Fruit fly (Drosophila melanogaster) whole organism, embryonic: ENCODE measurements around the gene Polr2F.
A peak's percentile ranks its signal among the peaks of the same experiment; 100 is the strongest.

Source experiments
- CG1024 ChIP-seq: fragments of 200-800 bp; sonication (Bioruptor generic); IDR thresholded peaks from 2 replicates; pipeline ENCODE4 v1.3.6; 2022; ENCODE audit warnings: missing biosample characterization, missing genetic modification characterization
- CG10462 ChIP-seq: fragments of 200-800 bp; sonication (Bioruptor generic); optimal IDR thresholded peaks from 2 replicates; lab custom pipeline; 2016; ENCODE audit warnings: missing biosample characterization, missing genetic modification characterization
- CG10979 ChIP-seq: fragments of 200-800 bp; sonication (Bioruptor generic); optimal IDR thresholded peaks from 2 replicates; lab custom pipeline; 2018; ENCODE audit warnings: missing biosample characterization, mild to moderate bottlenecking, missing genetic modification characterization, moderate library complexity
- CG12769 ChIP-seq: fragments of 200-800 bp; sonication (Bioruptor generic); optimal IDR thresholded peaks from 2 replicates; lab custom pipeline; 2019; ENCODE audit warnings: missing biosample characterization, mild to moderate bottlenecking, missing genetic modification characterization, moderate library complexity
- CG13287 ChIP-seq: fragments of 200-800 bp; sonication (Bioruptor generic); IDR thresholded peaks from 2 replicates; pipeline ENCODE4 v1.3.6; 2022; ENCODE audit warnings: missing biosample characterization, missing genetic modification characterization; ENCODE audit not compliant: partially characterized antibody
- CG14965 ChIP-seq: fragments of 200-800 bp; sonication (Bioruptor generic); optimal IDR thresholded peaks from 2 replicates; lab custom pipeline; 2016; ENCODE audit warnings: missing biosample characterization, missing genetic modification characterization, borderline replicate concordance
- CG1529 ChIP-seq: fragments of 200-800 bp; sonication (Bioruptor generic); optimal IDR thresholded peaks from 3 replicates; lab custom pipeline; 2018; ENCODE audit warnings: missing biosample characterization, missing genetic modification characterization
- CG15696 ChIP-seq: fragments of 200-800 bp; sonication (Bioruptor generic); optimal IDR thresholded peaks from 2 replicates; lab custom pipeline; 2019; ENCODE audit warnings: missing biosample characterization, mild to moderate bottlenecking, missing genetic modification characterization, moderate library complexity
- CG16813 ChIP-seq: fragments of 200-800 bp; sonication (Bioruptor generic); IDR thresholded peaks from 3 replicates; pipeline ENCODE4 v1.3.6; 2022; ENCODE audit warnings: missing biosample characterization, missing genetic modification characterization; ENCODE audit not compliant: partially characterized antibody
- CG17186 ChIP-seq: fragments of 200-800 bp; sonication (Bioruptor generic); optimal IDR thresholded peaks from 3 replicates; lab custom pipeline; 2017; ENCODE audit warnings: missing biosample characterization, missing genetic modification reagents, missing genetic modification characterization
- CG17612 ChIP-seq: fragments of 200-800 bp; sonication (Bioruptor generic); IDR thresholded peaks from 2 replicates; pipeline ENCODE4 v1.3.6; 2022; ENCODE audit warnings: missing biosample characterization, missing genetic modification characterization
- CG17912 ChIP-seq: fragments of 200-800 bp; sonication (Bioruptor generic); optimal IDR thresholded peaks from 2 replicates; lab custom pipeline; 2018; ENCODE audit warnings: missing biosample characterization, mild to moderate bottlenecking, missing genetic modification characterization
- CG1832 ChIP-seq: fragments of 200-800 bp; sonication (Bioruptor generic); optimal IDR thresholded peaks from 2 replicates; lab custom pipeline; 2017; ENCODE audit warnings: missing biosample characterization, mild to moderate bottlenecking, missing genetic modification characterization, inconsistent platforms
- CG18764 ChIP-seq: fragments of 200-800 bp; sonication (Bioruptor generic); optimal IDR thresholded peaks from 3 replicates; lab custom pipeline; 2016; ENCODE audit warnings: missing biosample characterization, missing genetic modification characterization
- CG30403 ChIP-seq: fragments of 200-800 bp; sonication (Bioruptor generic); optimal IDR thresholded peaks from 3 replicates; lab custom pipeline; 2016; ENCODE audit warnings: missing biosample characterization, missing genetic modification characterization
- CG3726 ChIP-seq: fragments of 200-800 bp; sonication (Bioruptor generic); IDR thresholded peaks from 3 replicates; pipeline ENCODE4, ENCODE4 v1.3.6; 2022; ENCODE audit warnings: missing biosample characterization, missing genetic modification characterization
- CG8765 ChIP-seq: fragments of 200-800 bp; sonication (Bioruptor generic); IDR thresholded peaks from 2 replicates; pipeline ENCODE4 v1.3.6; 2022; ENCODE audit warnings: missing biosample characterization, missing genetic modification characterization
- D19A ChIP-seq: fragments of 200-800 bp; optimal IDR thresholded peaks from 3 replicates; lab custom pipeline; 2019; ENCODE audit warnings: missing biosample characterization, mild to moderate bottlenecking, missing genetic modification characterization, moderate library complexity
- D19B ChIP-seq: fragments of 200-800 bp; sonication (Bioruptor generic); optimal IDR thresholded peaks from 2 replicates; lab custom pipeline; 2017; ENCODE audit warnings: missing biosample characterization, mild to moderate bottlenecking, missing genetic modification characterization
- Dip2 ChIP-seq: fragments of 200-800 bp; sonication (Bioruptor generic); IDR thresholded peaks from 2 replicates; pipeline ENCODE4 v1.3.6; 2022; ENCODE audit warnings: missing biosample characterization, missing genetic modification characterization
- Fer3 ChIP-seq: fragments of 200-800 bp; sonication (Bioruptor generic); optimal IDR thresholded peaks from 2 replicates; lab custom pipeline; 2018; ENCODE audit warnings: missing biosample characterization, mild to moderate bottlenecking, missing genetic modification characterization, moderate library complexity
- Gug ChIP-seq: fragments of 200-800 bp; sonication (Bioruptor generic); IDR thresholded peaks from 4 replicates; pipeline ENCODE4 v1.3.6; 2022; ENCODE audit warnings: missing biosample characterization, missing genetic modification characterization
- HLH3B ChIP-seq: fragments of 200-800 bp; sonication (Bioruptor generic); IDR thresholded peaks from 2 replicates; pipeline ENCODE4 v1.3.6; 2022; ENCODE audit warnings: missing biosample characterization, missing genetic modification characterization
- HLHmδ ChIP-seq: fragments of 200-800 bp; sonication (Bioruptor generic); optimal IDR thresholded peaks from 2 replicates; lab custom pipeline; 2018; ENCODE audit warnings: missing biosample characterization, mild to moderate bottlenecking, missing genetic modification characterization, moderate library complexity
- Hr3 ChIP-seq: fragments of 200-800 bp; sonication (Bioruptor generic); optimal IDR thresholded peaks from 3 replicates; lab custom pipeline; 2016; ENCODE audit warnings: missing biosample characterization, missing genetic modification characterization
- Lhr ChIP-seq: fragments of 200-800 bp; sonication (Bioruptor generic); optimal IDR thresholded peaks from 3 replicates; lab custom pipeline; 2017; ENCODE audit warnings: mild to moderate bottlenecking, missing biosample characterization, missing genetic modification reagents, missing genetic modification characterization
- Myb ChIP-seq: fragments of 200-800 bp; sonication (Bioruptor generic); optimal IDR thresholded peaks from 2 replicates; lab custom pipeline; 2016; ENCODE audit warnings: missing biosample characterization, missing genetic modification characterization
- NC2β ChIP-seq: fragments of 200-800 bp; sonication (Bioruptor generic); optimal IDR thresholded peaks from 2 replicates; lab custom pipeline; 2016; ENCODE audit warnings: missing biosample characterization, missing genetic modification characterization
- NfI ChIP-seq: fragments of 200-800 bp; sonication (Bioruptor generic); optimal IDR thresholded peaks from 3 replicates; lab custom pipeline; 2018; ENCODE audit warnings: missing biosample characterization, mild to moderate bottlenecking, missing genetic modification characterization, moderate library complexity
- Sin3A ChIP-seq: fragments of >200 bp; optimal IDR thresholded peaks from 2 replicates; lab custom pipeline; 2018
- Six4 ChIP-seq: fragments of 200-800 bp; sonication (Bioruptor generic); optimal IDR thresholded peaks from 2 replicates; lab custom pipeline; 2016; ENCODE audit warnings: missing biosample characterization, missing genetic modification characterization
- bowl ChIP-seq: fragments of 200-800 bp; sonication (Bioruptor generic); IDR thresholded peaks from 2 replicates; pipeline ENCODE4 v1.3.6; 2022; ENCODE audit warnings: missing biosample characterization, missing genetic modification characterization
- dati ChIP-seq: fragments of 200-800 bp; sonication (Bioruptor generic); IDR thresholded peaks from 2 replicates; pipeline ENCODE4 v1.3.6; 2022; ENCODE audit warnings: missing biosample characterization, missing genetic modification characterization
- dm ChIP-seq: fragments of 200-800 bp; sonication (Bioruptor generic); optimal IDR thresholded peaks from 3 replicates; lab custom pipeline; 2016; ENCODE audit warnings: missing biosample characterization, missing genetic modification characterization
- dmrt99B ChIP-seq: fragments of 200-800 bp; sonication (Bioruptor generic); optimal IDR thresholded peaks from 2 replicates; lab custom pipeline; 2018; ENCODE audit warnings: missing biosample characterization, mild to moderate bottlenecking, missing genetic modification characterization, moderate library complexity
- gce ChIP-seq: fragments of 200-800 bp; sonication (Bioruptor generic); IDR thresholded peaks from 3 replicates; pipeline ENCODE4 v1.3.6; 2022; ENCODE audit warnings: missing biosample characterization, missing genetic modification characterization
- hkb ChIP-seq, 2 experiments: fragments of 200-800 bp in 1 of 2; fragments of >200 bp in 1 of 2; sonication (Bioruptor generic) in 1 of 2; IDR thresholded peaks in 1 of 2; optimal IDR thresholded peaks in 1 of 2; 2 replicates each; pipeline versions ENCODE4 v1.3.6 to Lab custom; 2017 to 2022; ENCODE audit warnings: missing biosample characterization in 1 of 2, missing genetic modification characterization in 1 of 2
- jumu ChIP-seq: fragments of 200-800 bp; sonication (Bioruptor generic); optimal IDR thresholded peaks from 3 replicates; lab custom pipeline; 2016; ENCODE audit warnings: missing biosample characterization, missing genetic modification characterization
- mirr ChIP-seq: fragments of 200-800 bp; sonication (Bioruptor generic); optimal IDR thresholded peaks from 3 replicates; lab custom pipeline; 2018; ENCODE audit warnings: missing biosample characterization, mild to moderate bottlenecking, missing genetic modification characterization
- mld ChIP-seq: fragments of 200-800 bp; sonication (Bioruptor generic); IDR thresholded peaks from 3 replicates; pipeline ENCODE4 v1.3.6; 2022; ENCODE audit warnings: missing biosample characterization, missing genetic modification characterization; ENCODE audit not compliant: partially characterized antibody
- oc ChIP-seq: fragments of 200-800 bp; sonication (Bioruptor generic); optimal IDR thresholded peaks from 2 replicates; lab custom pipeline; 2018; ENCODE audit warnings: missing biosample characterization, mild to moderate bottlenecking, missing genetic modification characterization, moderate library complexity
- org-1 ChIP-seq: fragments of 200-800 bp; sonication (Bioruptor generic); optimal IDR thresholded peaks from 2 replicates; lab custom pipeline; 2017; ENCODE audit warnings: missing biosample characterization, missing genetic modification characterization
- pan ChIP-seq, 4 experiments: fragments of >200 bp in 3 of 4; fragments of 200-800 bp in 1 of 4; sonication (Bioruptor generic) in 1 of 4; optimal IDR thresholded peaks in 3 of 4; IDR thresholded peaks in 1 of 4; 2 replicates each; pipeline versions ENCODE4 v1.3.6 to Lab custom; 2017 to 2022; ENCODE audit warnings: missing biosample characterization in 2 of 4, missing genetic modification characterization in 2 of 4, mixed read lengths in 1 of 4
- pb ChIP-seq: fragments of 200-800 bp; sonication (Bioruptor generic); optimal IDR thresholded peaks from 3 replicates; lab custom pipeline; 2016; ENCODE audit warnings: missing biosample characterization, missing genetic modification characterization
- pfk ChIP-seq: fragments of 200-800 bp; sonication (Bioruptor generic); optimal IDR thresholded peaks from 2 replicates; lab custom pipeline; 2018; ENCODE audit warnings: missing biosample characterization, mild to moderate bottlenecking, missing genetic modification characterization, moderate library complexity
- pho ChIP-seq: fragments of 200-800 bp; sonication (Bioruptor generic); optimal IDR thresholded peaks from 2 replicates; lab custom pipeline; 2016; ENCODE audit warnings: missing biosample characterization, missing genetic modification characterization
- pnt ChIP-seq: fragments of 200-800 bp; sonication (Bioruptor generic); optimal IDR thresholded peaks from 3 replicates; lab custom pipeline; 2016; ENCODE audit warnings: missing biosample characterization, missing genetic modification characterization
- pros ChIP-seq: fragments of 200-800 bp; sonication (Bioruptor generic); optimal IDR thresholded peaks from 3 replicates; lab custom pipeline; 2019; ENCODE audit warnings: missing biosample characterization, mild to moderate bottlenecking, missing genetic modification characterization, moderate library complexity
- repo ChIP-seq: fragments of 200-800 bp; sonication (Bioruptor generic); optimal IDR thresholded peaks from 2 replicates; lab custom pipeline; 2016; ENCODE audit warnings: missing biosample characterization, missing genetic modification characterization
- shn ChIP-seq: fragments of 200-800 bp; sonication (Bioruptor generic); optimal IDR thresholded peaks from 3 replicates; lab custom pipeline; 2016; ENCODE audit warnings: missing biosample characterization, missing genetic modification characterization
- slou ChIP-seq: fragments of 200-800 bp; sonication (Bioruptor generic); optimal IDR thresholded peaks from 3 replicates; lab custom pipeline; 2016; ENCODE audit warnings: missing biosample characterization, missing genetic modification characterization

Polr2F gene

dm6 chr3R:5363412-5363811 is 8.2 kb upstream of the Polr2F start (continued):
- no peak for TF ChIP-seq Six4 (GFP tag; lab: Kevin White, UChicago)
- TF ChIP-seq CG13287 (GFP tag; lab: Robert Waterston, UW): peak; percentile 37; the same call in 1 of the 2 replicates
- TF ChIP-seq CG15696 (tag; lab: Kevin White, UChicago): no peak
- no peak for TF ChIP-seq pan (optimal IDR thresholded peaks at IDR 0.05; lab: Kevin White, UChicago)
- TF ChIP-seq pan (GFP tag; optimal IDR thresholded peaks at IDR 0.05 in 1 of 2, IDR thresholded peaks at IDR 0.05 in 1 of 2): no peak
- no peak for TF ChIP-seq CG10462 (GFP tag; lab: Kevin White, UChicago)
- TF ChIP-seq CG17912 (GFP tag; lab: Kevin White, UChicago): no peak
- no peak for TF ChIP-seq CG10979 (tag; lab: Kevin White, UChicago)
- TF ChIP-seq Fer3: no peak
- TF ChIP-seq repo (GFP tag; lab: Kevin White, UChicago): no peak
- no peak for TF ChIP-seq CG3726 (GFP tag; lab: Robert Waterston, UW)
- TF ChIP-seq HLH3B (GFP tag; lab: Robert Waterston, UW): no peak
- TF ChIP-seq CG30403: no peak
- TF ChIP-seq CG17612: no peak
- TF ChIP-seq gce (GFP tag; lab: Robert Waterston, UW): no peak
- TF ChIP-seq pb (GFP tag; lab: Kevin White, UChicago): no peak
- no peak for TF ChIP-seq slou (GFP tag; lab: Kevin White, UChicago)
- no peak for TF ChIP-seq D19A (tag; lab: Kevin White, UChicago)
- no peak for TF ChIP-seq Sin3A
- TF ChIP-seq pfk (GFP tag; lab: Kevin White, UChicago): no peak
- no peak for TF ChIP-seq pnt (GFP tag; lab: Kevin White, UChicago)
- no peak for TF ChIP-seq CG17186 (GFP tag; lab: Kevin White, UChicago)
- TF ChIP-seq CG12769: peak; percentile 66
- TF ChIP-seq pho: no peak
- no peak for TF ChIP-seq CG16813 (GFP tag; lab: Robert Waterston, UW)
- TF ChIP-seq org-1: no peak
- TF ChIP-seq NC2β: no peak
- TF ChIP-seq CG1832 (GFP tag; lab: Kevin White, UChicago): no peak
- no peak for TF ChIP-seq shn (GFP tag; lab: Kevin White, UChicago)
- TF ChIP-seq dati: no peak
- TF ChIP-seq Hr3 (GFP tag; lab: Kevin White, UChicago): no peak
- no peak for TF ChIP-seq Lhr
- TF ChIP-seq CG1024 (GFP tag; lab: Robert Waterston, UW): no peak
- no peak for TF ChIP-seq CG18764 (GFP tag; lab: Kevin White, UChicago)
- no peak for TF ChIP-seq NfI
- no peak for TF ChIP-seq jumu (GFP tag; lab: Kevin White, UChicago)
- no peak for TF ChIP-seq CG1529 (GFP tag; lab: Kevin White, UChicago)
- TF ChIP-seq HLHmδ (GFP tag; lab: Kevin White, UChicago): no peak
- TF ChIP-seq mld: no peak
- TF ChIP-seq hkb (optimal IDR thresholded peaks at IDR 0.05; lab: Kevin White, UChicago): no peak
- 0 out of 2 replicates have a peak, but pooled peaks have one; percentile 15 for TF ChIP-seq hkb (GFP tag; IDR thresholded peaks at IDR 0.05; lab: Robert Waterston, UW)
- no peak for TF ChIP-seq Dip2
- TF ChIP-seq CG8765 (GFP tag; lab: Robert Waterston, UW): no peak
- no peak for TF ChIP-seq Myb (GFP tag; lab: Kevin White, UChicago)
- TF ChIP-seq D19B (GFP tag; lab: Kevin White, UChicago): no peak
- TF ChIP-seq mirr (GFP tag; lab: Kevin White, UChicago): no peak
- peak; percentile 54 for TF ChIP-seq pros
- TF ChIP-seq bowl (GFP tag; lab: Robert Waterston, UW): no peak
- no peak for TF ChIP-seq CG14965 (GFP tag; lab: Kevin White, UChicago)
- TF ChIP-seq oc (tag; lab: Kevin White, UChicago): peak; percentile 90
- TF ChIP-seq Gug (GFP tag; lab: Robert Waterston, UW): no peak
- TF ChIP-seq dmrt99B (tag; lab: Kevin White, UChicago): no peak
- no peak for TF ChIP-seq dm
